Fruit fly (Drosophila melanogaster) whole organism, embryonic: ENCODE measurements around the gene CG5921.

Experiments used
- CG1024 ChIP-seq: fragments of 200-800 bp; sonication (Bioruptor generic); IDR thresholded peaks from 2 replicates; pipeline ENCODE4 v1.3.6; 2022; ENCODE audit warnings: missing biosample characterization, missing genetic modification characterization
- CG10431 ChIP-seq: fragments of 200-800 bp; sonication (Bioruptor generic); optimal IDR thresholded peaks from 3 replicates; lab custom pipeline; 2018; ENCODE audit warnings: missing biosample characterization, mild to moderate bottlenecking, missing genetic modification characterization
- CG12155 ChIP-seq: fragments of 200-800 bp; sonication (Bioruptor generic); optimal IDR thresholded peaks from 3 replicates; lab custom pipeline; 2016; ENCODE audit warnings: missing biosample characterization, missing genetic modification characterization
- CG1233 ChIP-seq: fragments of 200-800 bp; sonication (Bioruptor generic); optimal IDR thresholded peaks from 4 replicates; lab custom pipeline; 2018; ENCODE audit warnings: missing biosample characterization, mild to moderate bottlenecking, missing genetic modification characterization
- CG12391 ChIP-seq: fragments of 200-800 bp; sonication (Bioruptor generic); optimal IDR thresholded peaks from 3 replicates; lab custom pipeline; 2018; ENCODE audit warnings: missing biosample characterization, mild to moderate bottlenecking, missing genetic modification characterization, moderate library complexity
- CG13424 ChIP-seq: fragments of 200-800 bp; sonication (Bioruptor generic); optimal IDR thresholded peaks from 2 replicates; lab custom pipeline; 2019; ENCODE audit warnings: missing biosample characterization, mild to moderate bottlenecking, missing genetic modification characterization, moderate library complexity
- CG14014 ChIP-seq: fragments of 200-800 bp; sonication (Bioruptor generic); IDR thresholded peaks from 2 replicates; pipeline ENCODE4 v1.3.6; 2022; ENCODE audit warnings: missing biosample characterization, missing genetic modification characterization
- CG15269 ChIP-seq: fragments of 200-800 bp; sonication (Bioruptor generic); optimal IDR thresholded peaks from 2 replicates; lab custom pipeline; 2018; ENCODE audit warnings: missing biosample characterization, mild to moderate bottlenecking, missing genetic modification characterization, moderate library complexity
- CG15479 ChIP-seq: fragments of 200-800 bp; sonication (Bioruptor generic); optimal IDR thresholded peaks from 3 replicates; lab custom pipeline; 2019; ENCODE audit warnings: missing biosample characterization, mild to moderate bottlenecking, missing genetic modification characterization, moderate library complexity
- CG17829 ChIP-seq: fragments of 200-800 bp; optimal IDR thresholded peaks from 2 replicates; lab custom pipeline; 2019; ENCODE audit warnings: missing biosample characterization, mild to moderate bottlenecking, missing genetic modification characterization, moderate library complexity
- CG18599 ChIP-seq: fragments of 200-800 bp; sonication (Bioruptor generic); optimal IDR thresholded peaks from 3 replicates; lab custom pipeline; 2017; ENCODE audit warnings: missing biosample characterization, missing genetic modification characterization, mild to moderate bottlenecking, moderate library complexity, missing genetic modification reagents
- CG18619 ChIP-seq: fragments of 200-800 bp; sonication (Bioruptor generic); optimal IDR thresholded peaks from 3 replicates; lab custom pipeline; 2017; ENCODE audit warnings: missing biosample characterization, mild to moderate bottlenecking, missing genetic modification characterization
- CG2116 ChIP-seq: fragments of 200-800 bp; sonication (Bioruptor generic); optimal IDR thresholded peaks from 3 replicates; lab custom pipeline; 2018; ENCODE audit warnings: missing biosample characterization, mild to moderate bottlenecking, missing genetic modification characterization
- CG3065 ChIP-seq: fragments of 200-800 bp; sonication (Bioruptor generic); optimal IDR thresholded peaks from 2 replicates; lab custom pipeline; 2016; ENCODE audit warnings: missing biosample characterization, missing genetic modification characterization
- CG4730 ChIP-seq: fragments of 200-800 bp; sonication (Bioruptor generic); IDR thresholded peaks from 2 replicates; pipeline ENCODE4 v1.3.6; 2022; ENCODE audit warnings: missing biosample characterization, missing genetic modification characterization
- CG6689 ChIP-seq: fragments of 200-800 bp; sonication (Bioruptor generic); IDR thresholded peaks from 2 replicates; pipeline ENCODE4 v1.3.6; 2022; ENCODE audit warnings: missing biosample characterization, missing genetic modification characterization
- CG8290 ChIP-seq, 3 experiments: fragments of 200-800 bp; sonication (Bioruptor generic); optimal IDR thresholded peaks; 2 replicates each; lab custom pipeline; 2016 to 2019; ENCODE audit warnings: missing biosample characterization in 3 of 3, missing genetic modification characterization in 3 of 3, mild to moderate bottlenecking in 2 of 3, moderate library complexity in 1 of 3
- CG9437 ChIP-seq: fragments of 200-800 bp; sonication (Bioruptor generic); optimal IDR thresholded peaks from 2 replicates; lab custom pipeline; 2018; ENCODE audit warnings: missing biosample characterization, mild to moderate bottlenecking, missing genetic modification characterization
- CG9817 ChIP-seq: fragments of 200-800 bp; sonication (Bioruptor generic); optimal IDR thresholded peaks from 2 replicates; lab custom pipeline; 2018; ENCODE audit warnings: missing biosample characterization, mild to moderate bottlenecking, missing genetic modification characterization, moderate library complexity
- D19B ChIP-seq: fragments of 200-800 bp; sonication (Bioruptor generic); optimal IDR thresholded peaks from 2 replicates; lab custom pipeline; 2017; ENCODE audit warnings: missing biosample characterization, mild to moderate bottlenecking, missing genetic modification characterization
- Dbx ChIP-seq: fragments of 200-800 bp; sonication (Bioruptor generic); IDR thresholded peaks from 3 replicates; pipeline ENCODE4 v1.3.6; 2022; ENCODE audit warnings: missing biosample characterization, missing genetic modification characterization
- Drgx ChIP-seq: fragments of 200-800 bp; sonication (Bioruptor generic); IDR thresholded peaks from 2 replicates; pipeline ENCODE4 v1.3.6; 2022; ENCODE audit warnings: missing biosample characterization, missing genetic modification characterization
- E2f2 ChIP-seq: fragments of 200-800 bp; sonication (Bioruptor generic); IDR thresholded peaks from 2 replicates; pipeline ENCODE4 v1.3.6; 2022; ENCODE audit warnings: missing biosample characterization, missing genetic modification characterization
- Ets97D ChIP-seq: fragments of 200-800 bp; sonication (Bioruptor generic); optimal IDR thresholded peaks from 3 replicates; lab custom pipeline; 2016; ENCODE audit warnings: missing biosample characterization, missing genetic modification characterization
- HLH4C ChIP-seq: fragments of 200-800 bp; sonication (Bioruptor generic); IDR thresholded peaks from 3 replicates; pipeline ENCODE4 v1.3.6; 2022; ENCODE audit warnings: missing biosample characterization, missing genetic modification characterization; ENCODE audit not compliant: partially characterized antibody
- Hmx ChIP-seq: fragments of 200-800 bp; sonication (Bioruptor generic); optimal IDR thresholded peaks from 2 replicates; lab custom pipeline; 2016; ENCODE audit warnings: missing biosample characterization, missing genetic modification characterization
- Hr39 ChIP-seq: fragments of >200 bp; optimal IDR thresholded peaks from 2 replicates; lab custom pipeline; 2017
- Med ChIP-seq: fragments of 200-800 bp; sonication (Bioruptor generic); peaks from one replicate; lab custom pipeline; 2016; ENCODE audit warnings: missing biosample characterization, missing genetic modification characterization, mild to moderate bottlenecking, inconsistent platforms, moderate library complexity
- Nf-YC ChIP-seq: fragments of 200-800 bp; optimal IDR thresholded peaks from 3 replicates; lab custom pipeline; 2019; ENCODE audit warnings: missing biosample characterization, mild to moderate bottlenecking, missing genetic modification characterization, moderate library complexity
- Oaz ChIP-seq: fragments of 200-800 bp; sonication (Bioruptor generic); IDR thresholded peaks from 2 replicates; pipeline ENCODE4 v1.3.6; 2022; ENCODE audit warnings: missing biosample characterization, missing genetic modification characterization
- Ptx1 ChIP-seq: fragments of 200-800 bp; sonication (Bioruptor generic); IDR thresholded peaks from 2 replicates; pipeline ENCODE4 v1.3.6; 2022; ENCODE audit warnings: missing biosample characterization, missing genetic modification characterization
- Sox102F ChIP-seq: fragments of 200-800 bp; sonication (Bioruptor generic); optimal IDR thresholded peaks from 2 replicates; lab custom pipeline; 2018; ENCODE audit warnings: missing biosample characterization, mild to moderate bottlenecking, missing genetic modification characterization, moderate library complexity
- Stat92E ChIP-seq, 3 experiments: fragments of >200 bp in 2 of 3; fragments of 200-800 bp in 1 of 3; sonication (Bioruptor generic) in 1 of 3; optimal IDR thresholded peaks; 2 replicates each; lab custom pipeline; 2017 to 2019; ENCODE audit warnings: missing biosample characterization in 3 of 3, missing genetic modification characterization in 3 of 3, mild to moderate bottlenecking in 1 of 3, moderate library complexity in 1 of 3
- Taf1 ChIP-seq: fragments of 200-800 bp; sonication (Bioruptor generic); IDR thresholded peaks from 2 replicates; pipeline ENCODE4 v1.3.6; 2022; ENCODE audit warnings: missing biosample characterization, missing genetic modification characterization
- ab ChIP-seq: fragments of 200-800 bp; sonication (Bioruptor generic); optimal IDR thresholded peaks from 2 replicates; lab custom pipeline; 2016; ENCODE audit warnings: missing biosample characterization, missing genetic modification characterization
- cad ChIP-seq: fragments of >200 bp; optimal IDR thresholded peaks from 2 replicates; lab custom pipeline; 2017; ENCODE audit warnings: missing biosample characterization, missing genetic modification characterization
- gcm ChIP-seq: fragments of 200-800 bp; sonication (Bioruptor generic); optimal IDR thresholded peaks from 2 replicates; lab custom pipeline; 2019; ENCODE audit warnings: missing biosample characterization, mild to moderate bottlenecking, missing genetic modification characterization, moderate library complexity
- jigr1 ChIP-seq: fragments of 200-800 bp; sonication (Bioruptor generic); IDR thresholded peaks from 3 replicates; pipeline ENCODE4 v1.3.6; 2022; ENCODE audit warnings: missing biosample characterization, missing genetic modification characterization
- luna ChIP-seq: fragments of 200-800 bp; sonication (Bioruptor generic); optimal IDR thresholded peaks from 2 replicates; lab custom pipeline; 2016; ENCODE audit warnings: missing biosample characterization, missing genetic modification characterization
- nom ChIP-seq: fragments of 200-800 bp; sonication (Bioruptor generic); optimal IDR thresholded peaks from 2 replicates; lab custom pipeline; 2017; ENCODE audit warnings: missing biosample characterization, missing genetic modification characterization, mild to moderate bottlenecking, moderate library complexity, missing genetic modification reagents
- pb ChIP-seq: fragments of 200-800 bp; sonication (Bioruptor generic); optimal IDR thresholded peaks from 3 replicates; lab custom pipeline; 2016; ENCODE audit warnings: missing biosample characterization, missing genetic modification characterization
- psq ChIP-seq: fragments of 200-800 bp; sonication (Bioruptor generic); optimal IDR thresholded peaks from 2 replicates; lab custom pipeline; 2017; ENCODE audit warnings: missing biosample characterization, missing genetic modification characterization
- schlank ChIP-seq: fragments of 200-800 bp; sonication (Bioruptor generic); optimal IDR thresholded peaks from 2 replicates; lab custom pipeline; 2018; ENCODE audit warnings: missing biosample characterization, mild to moderate bottlenecking, missing genetic modification characterization
- seq ChIP-seq: fragments of 200-800 bp; sonication (Bioruptor generic); IDR thresholded peaks from 2 replicates; pipeline ENCODE4 v1.3.6; 2022; ENCODE audit warnings: missing biosample characterization, missing genetic modification characterization
- so ChIP-seq: fragments of 200-800 bp; sonication (Bioruptor generic); IDR thresholded peaks from 3 replicates; pipeline ENCODE4 v1.3.6; 2022; ENCODE audit warnings: missing biosample characterization, missing genetic modification characterization
- ttk ChIP-seq: fragments of 200-800 bp; sonication (Bioruptor generic); IDR thresholded peaks from 2 replicates; pipeline ENCODE4 v2.1.2; 2022; ENCODE audit warnings: missing biosample characterization, missing genetic modification characterization
- wdn ChIP-seq: fragments of 200-800 bp; sonication (Bioruptor generic); IDR thresholded peaks from 2 replicates; pipeline ENCODE4 v1.3.6; 2022; ENCODE audit warnings: missing biosample characterization, missing genetic modification characterization
- z ChIP-seq: fragments of 200-800 bp; sonication (Bioruptor generic); IDR thresholded peaks from 3 replicates; pipeline ENCODE4 v1.3.6; 2022; ENCODE audit warnings: missing biosample characterization, missing genetic modification characterization
- zfh2 ChIP-seq: fragments of 200-800 bp; sonication (Bioruptor generic); optimal IDR thresholded peaks from 2 replicates; lab custom pipeline; 2016; ENCODE audit warnings: missing biosample characterization, missing genetic modification characterization

CG5921 gene

dm6 chrX:6090809-6091667 lies 40.4 kb downstream of the CG5921 start, which contains the start of the genes Nep1 and Mipp2 (continued):
- TF ChIP-seq CG1024 (GFP tag; lab: Robert Waterston, UW) (no peak), CG14014 (GFP tag; lab: Robert Waterston, UW) (peak; percentile 44; the same call in 1 of the 2 replicates), Ptx1 (GFP tag; lab: Robert Waterston, UW) (peak; percentile 48), CG8290 (GFP tag; optimal IDR thresholded peaks at IDR 0.05; lab: Kevin White, UChicago) (no peak), CG8290 (tag; optimal IDR thresholded peaks at IDR 0.05; lab: Kevin White, UChicago) (peak in 1 of 2 experiments; percentile 55), z (GFP tag; lab: Robert Waterston, UW) (no peak), Oaz (no peak), gcm (GFP tag; lab: Kevin White, UChicago) (no peak), Dbx (GFP tag; lab: Robert Waterston, UW) (no peak; the same call in 1 of the 3 replicates), D19B (GFP tag; lab: Kevin White, UChicago) (no peak), E2f2 (GFP tag; lab: Robert Waterston, UW) (peak; percentile 80), Stat92E (GFP tag; optimal IDR thresholded peaks at IDR 0.05; lab: Kevin White, UChicago) (no peak), pb (GFP tag; lab: Kevin White, UChicago) (no peak), nom (no peak), so (GFP tag; lab: Robert Waterston, UW) (no peak), CG17829 (tag; lab: Kevin White, UChicago) (no peak), CG6689 (GFP tag; lab: Robert Waterston, UW) (peak; percentile 25; the same call in 1 of the 2 replicates), Hmx (GFP tag; lab: Kevin White, UChicago) (no peak), CG9437 (GFP tag; lab: Kevin White, UChicago) (no peak), CG2116 (GFP tag; lab: Kevin White, UChicago) (peak; percentile 27), CG3065 (GFP tag; lab: Kevin White, UChicago) (peak; percentile 38), ttk (0 out of 2 replicates have a peak, but pooled peaks have one; percentile 42), seq (GFP tag; lab: Robert Waterston, UW) (peak; percentile 34; the same call in 1 of the 2 replicates), CG1233 (peak; percentile 5), wdn (GFP tag; lab: Robert Waterston, UW) (no peak), CG15479 (no peak), Med (GFP tag; lab: Kevin White, UChicago) (peak; percentile 88), HLH4C (no peak), jigr1 (GFP tag; lab: Robert Waterston, UW) (no peak), CG9817 (peak; percentile 35), CG12391 (tag; lab: Kevin White, UChicago) (peak; percentile 38), Hr39 (lab: Kevin White, UChicago) (no peak), schlank (tag; lab: Kevin White, UChicago) (peak; percentile 3), CG4730 (0 out of 2 replicates have a peak, but pooled peaks have one; percentile 12), CG13424 (peak; percentile 44), Drgx (GFP tag; lab: Robert Waterston, UW) (peak; percentile 59), cad (GFP tag; lab: Kevin White, UChicago) (no peak), CG12155 (GFP tag; lab: Kevin White, UChicago) (peak; percentile 0), luna (GFP tag; lab: Kevin White, UChicago) (no peak), CG15269 (tag; lab: Kevin White, UChicago) (peak; percentile 49), psq (GFP tag; lab: Kevin White, UChicago) (no peak), ab (GFP tag; lab: Kevin White, UChicago) (no peak), CG18619 (GFP tag; lab: Kevin White, UChicago) (no peak), CG18599 (GFP tag; lab: Kevin White, UChicago) (peak; percentile 33), zfh2 (GFP tag; lab: Kevin White, UChicago) (peak; percentile 20), Sox102F (no peak), Ets97D (peak; percentile 3), Taf1 (GFP tag; lab: Robert Waterston, UW) (peak; percentile 35; the same call in 1 of the 2 replicates), CG10431 (GFP tag; lab: Kevin White, UChicago) (no peak), Nf-YC (peak; percentile 11)
